Fruit fly (Drosophila melanogaster): Measurements from ENCODE around the gene X11Lbeta.

The X11Lbeta gene

DNA sequence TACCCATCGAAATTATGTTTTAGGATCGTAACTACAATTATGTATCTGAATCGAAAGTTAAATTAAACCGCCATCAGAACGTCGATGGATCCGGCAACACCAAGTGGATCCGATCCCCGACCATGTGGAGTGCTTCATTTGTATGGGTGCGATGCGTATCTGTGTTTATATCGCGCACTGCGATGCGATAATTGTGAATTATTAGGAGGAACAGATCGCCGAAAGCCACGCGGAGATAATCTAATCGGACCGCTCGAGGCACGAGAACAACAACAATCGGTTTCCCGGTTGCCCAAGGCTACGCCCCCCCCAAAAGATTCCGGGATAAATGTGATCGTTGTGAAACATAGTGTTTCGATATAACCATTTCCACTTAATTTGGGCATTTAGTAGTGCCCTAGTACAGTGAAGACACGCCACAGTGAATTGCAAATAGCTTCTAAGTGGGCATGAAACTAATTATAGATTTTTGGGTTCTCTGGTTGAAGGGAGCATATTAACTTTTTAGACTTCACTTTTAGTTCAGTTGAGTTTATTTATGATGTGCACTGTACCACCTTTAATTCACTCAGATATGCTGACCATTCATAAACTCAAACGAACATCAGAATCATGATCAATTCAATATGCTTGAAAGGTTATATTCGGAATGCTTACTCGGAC is 27.2 kb upstream of the X11Lbeta start (continued):
- TF ChIP-seq cg (GFP tag; optimal IDR thresholded peaks at IDR 0.05) (peak; percentile 32), CG4282 (GFP tag; optimal IDR thresholded peaks at IDR 0.05) (peak; percentile 48), CG8290 (GFP tag; optimal IDR thresholded peaks at IDR 0.05) (no peak), CG8290 (tag; optimal IDR thresholded peaks at IDR 0.05) (peak in 1 of 2 experiments; percentile 66), CG4730 (GFP tag; IDR thresholded peaks at IDR 0.05) (no peak), bcd (GFP tag; optimal IDR thresholded peaks at IDR 0.05) (peak; percentile 25), Hr39 (optimal IDR thresholded peaks at IDR 0.05) (no peak), Six4 (GFP tag; optimal IDR thresholded peaks at IDR 0.05) (no peak), ERR (GFP tag; optimal IDR thresholded peaks at IDR 0.05) (peak; percentile 39), HLH3B (GFP tag; IDR thresholded peaks at IDR 0.05) (peak; percentile 62), CG17802 (tag; optimal IDR thresholded peaks at IDR 0.05) (no peak), unpg (GFP tag; optimal IDR thresholded peaks at IDR 0.05) (peak; percentile 47), CG33213 (GFP tag; optimal IDR thresholded peaks at IDR 0.05) (no peak), prd (optimal IDR thresholded peaks at IDR 0.05) (no peak), prd (GFP tag; IDR thresholded peaks at IDR 0.05) (peak; percentile 81), Side (GFP tag; optimal IDR thresholded peaks at IDR 0.05) (peak; percentile 18), Scr (GFP tag; IDR thresholded peaks at IDR 0.05; ENCODE audit: partially characterized antibody) (no peak), ttk (GFP tag; IDR thresholded peaks at IDR 0.05) (peak; percentile 76), chn (GFP tag; optimal IDR thresholded peaks at IDR 0.05) (peak; percentile 50), Trl (optimal IDR thresholded peaks at IDR 0.05) (no peak), Trl (GFP tag; optimal IDR thresholded peaks at IDR 0.05) (peak; percentile 14), Taf1 (GFP tag; IDR thresholded peaks at IDR 0.05) (peak; percentile 29; the same call in 1 of the 2 replicates), pnt (GFP tag; optimal IDR thresholded peaks at IDR 0.05) (no peak), Hmr (GFP tag; optimal IDR thresholded peaks at IDR 0.05) (peak; percentile 45), cwo (GFP tag; optimal IDR thresholded peaks at IDR 0.05) (peak; percentile 4), Dad (GFP tag; optimal IDR thresholded peaks at IDR 0.05) (peak; percentile 24), CG10267 (tag; optimal IDR thresholded peaks at IDR 0.05) (peak; percentile 5), CG12155 (GFP tag; optimal IDR thresholded peaks at IDR 0.05) (peak; percentile 15), CG14710 (tag; optimal IDR thresholded peaks at IDR 0.05) (peak; percentile 2), Ptx1 (GFP tag; IDR thresholded peaks at IDR 0.05) (peak; percentile 72), phol (tag; optimal IDR thresholded peaks at IDR 0.05) (peak; percentile 41), Optix (GFP tag; IDR thresholded peaks at IDR 0.05) (peak; percentile 56; the same call in 1 of the 3 replicates), NFAT (GFP tag; IDR thresholded peaks at IDR 0.05) (peak; percentile 70), CG17328 (GFP tag; IDR thresholded peaks at IDR 0.05) (peak; percentile 62), CG13775 (GFP tag; optimal IDR thresholded peaks at IDR 0.05) (peak; percentile 16), ind (GFP tag; optimal IDR thresholded peaks at IDR 0.05) (peak; percentile 60), CG5245 (GFP tag; optimal IDR thresholded peaks at IDR 0.05) (peak; percentile 32), E2f1 (GFP tag; IDR thresholded peaks at IDR 0.05) (peak; percentile 50; the same call in 1 of the 2 replicates), slp2 (GFP tag; optimal IDR thresholded peaks at IDR 0.05) (peak; percentile 25), Eip74EF (GFP tag; optimal IDR thresholded peaks at IDR 0.05) (peak in 1 of 2 experiments; percentile 7), pros (GFP tag; optimal IDR thresholded peaks at IDR 0.05) (no peak), Drgx (GFP tag; IDR thresholded peaks at IDR 0.05) (no peak), zfh2 (GFP tag; optimal IDR thresholded peaks at IDR 0.05) (peak; percentile 21), PHDP (tag; optimal IDR thresholded peaks at IDR 0.05) (peak; percentile 45), CG15514 (GFP tag; optimal IDR thresholded peaks at IDR 0.05) (peak; percentile 12), exex (tag; optimal IDR thresholded peaks at IDR 0.05) (peak; percentile 66), Lhr (GFP tag; optimal IDR thresholded peaks at IDR 0.05) (no peak), CG2678 (tag; optimal IDR thresholded peaks at IDR 0.05) (peak; percentile 61), nmo (GFP tag; optimal IDR thresholded peaks at IDR 0.05) (peak; percentile 39), CG14014 (GFP tag; IDR thresholded peaks at IDR 0.05) (0 out of 2 replicates have a peak, but pooled peaks have one; percentile 44)
